Fruit fly (Drosophila melanogaster) whole organism, embryonic: Measurements from ENCODE around the gene Doc2.
A peak's percentile ranks its signal among the peaks of the same experiment; 100 is the strongest.

Experiments
- Atf6 ChIP-seq: fragments of 200-800 bp; sonication (Bioruptor generic); IDR thresholded peaks from 2 replicates; pipeline ENCODE4 v1.3.6; 2022; ENCODE audit warnings: missing biosample characterization, missing genetic modification characterization
- CG10209 ChIP-seq: fragments of 200-800 bp; sonication (Bioruptor generic); optimal IDR thresholded peaks from 3 replicates; lab custom pipeline; 2017; ENCODE audit warnings: missing biosample characterization, mild to moderate bottlenecking, missing genetic modification characterization, missing genetic modification reagents
- CG10654 ChIP-seq: fragments of 200-800 bp; sonication (Bioruptor generic); optimal IDR thresholded peaks from 2 replicates; lab custom pipeline; 2016; ENCODE audit warnings: missing biosample characterization, missing genetic modification characterization
- CG10979 ChIP-seq: fragments of 200-800 bp; sonication (Bioruptor generic); optimal IDR thresholded peaks from 2 replicates; lab custom pipeline; 2018; ENCODE audit warnings: missing biosample characterization, mild to moderate bottlenecking, missing genetic modification characterization, moderate library complexity
- CG13296 ChIP-seq: fragments of 200-800 bp; sonication (Bioruptor generic); optimal IDR thresholded peaks from 3 replicates; lab custom pipeline; 2018; ENCODE audit warnings: missing biosample characterization, mild to moderate bottlenecking, missing genetic modification characterization
- CG14441 ChIP-seq: fragments of 200-800 bp; sonication (Bioruptor generic); IDR thresholded peaks from 2 replicates; pipeline ENCODE4 v1.3.6; 2022; ENCODE audit warnings: missing biosample characterization, missing genetic modification characterization
- CG15073 ChIP-seq: fragments of 200-800 bp; sonication (Bioruptor generic); optimal IDR thresholded peaks from 2 replicates; lab custom pipeline; 2016; ENCODE audit warnings: missing biosample characterization, missing genetic modification characterization
- CG15514 ChIP-seq: fragments of 200-800 bp; sonication (Bioruptor generic); optimal IDR thresholded peaks from 3 replicates; lab custom pipeline; 2017; ENCODE audit warnings: missing biosample characterization, missing genetic modification characterization, mild to moderate bottlenecking, moderate library complexity, missing genetic modification reagents
- CG1603 ChIP-seq: fragments of 200-800 bp; sonication (Bioruptor generic); optimal IDR thresholded peaks from 2 replicates; lab custom pipeline; 2019; ENCODE audit warnings: missing biosample characterization, mild to moderate bottlenecking, missing genetic modification characterization, moderate library complexity
- CG16813 ChIP-seq: fragments of 200-800 bp; sonication (Bioruptor generic); IDR thresholded peaks from 3 replicates; pipeline ENCODE4 v1.3.6; 2022; ENCODE audit warnings: missing biosample characterization, missing genetic modification characterization; ENCODE audit not compliant: partially characterized antibody
- CG17328 ChIP-seq: fragments of 200-800 bp; sonication (Bioruptor generic); IDR thresholded peaks from 2 replicates; pipeline ENCODE4 v1.3.6; 2022; ENCODE audit warnings: missing biosample characterization, missing genetic modification characterization
- CG18599 ChIP-seq: fragments of 200-800 bp; sonication (Bioruptor generic); optimal IDR thresholded peaks from 3 replicates; lab custom pipeline; 2017; ENCODE audit warnings: missing biosample characterization, missing genetic modification characterization, mild to moderate bottlenecking, moderate library complexity, missing genetic modification reagents
- CG2712 ChIP-seq: fragments of 200-800 bp; optimal IDR thresholded peaks from 3 replicates; lab custom pipeline; 2019; ENCODE audit warnings: missing biosample characterization, mild to moderate bottlenecking, missing genetic modification characterization, moderate library complexity
- CG30020 ChIP-seq: fragments of 200-800 bp; optimal IDR thresholded peaks from 2 replicates; lab custom pipeline; 2019; ENCODE audit warnings: missing biosample characterization, mild to moderate bottlenecking, missing genetic modification characterization, moderate library complexity
- CG3407 ChIP-seq: fragments of 200-800 bp; sonication (Bioruptor generic); optimal IDR thresholded peaks from 2 replicates; lab custom pipeline; 2018; ENCODE audit warnings: missing biosample characterization, mild to moderate bottlenecking, missing genetic modification characterization
- CG43689 ChIP-seq: fragments of 200-800 bp; sonication (Bioruptor generic); IDR thresholded peaks from 2 replicates; pipeline ENCODE4 v1.3.6; 2022; ENCODE audit warnings: missing biosample characterization, missing genetic modification characterization
- CG5245 ChIP-seq: fragments of 200-800 bp; sonication (Bioruptor generic); optimal IDR thresholded peaks from 3 replicates; lab custom pipeline; 2016; ENCODE audit warnings: missing biosample characterization, missing genetic modification characterization
- CG6175 ChIP-seq: fragments of 200-800 bp; sonication (Bioruptor generic); IDR thresholded peaks from 3 replicates; pipeline ENCODE4 v1.3.6; 2022; ENCODE audit warnings: missing biosample characterization, missing genetic modification characterization
- CG6689 ChIP-seq: fragments of 200-800 bp; sonication (Bioruptor generic); IDR thresholded peaks from 2 replicates; pipeline ENCODE4 v1.3.6; 2022; ENCODE audit warnings: missing biosample characterization, missing genetic modification characterization
- CHES-1-like ChIP-seq: fragments of 200-800 bp; sonication (Bioruptor generic); optimal IDR thresholded peaks from 2 replicates; lab custom pipeline; 2016; ENCODE audit warnings: missing biosample characterization, missing genetic modification characterization
- D19A ChIP-seq: fragments of 200-800 bp; optimal IDR thresholded peaks from 3 replicates; lab custom pipeline; 2019; ENCODE audit warnings: missing biosample characterization, mild to moderate bottlenecking, missing genetic modification characterization, moderate library complexity
- Dbx ChIP-seq: fragments of 200-800 bp; sonication (Bioruptor generic); IDR thresholded peaks from 3 replicates; pipeline ENCODE4 v1.3.6; 2022; ENCODE audit warnings: missing biosample characterization, missing genetic modification characterization
- Doc2 ChIP-seq: fragments of 200-800 bp; sonication (Bioruptor generic); IDR thresholded peaks from 2 replicates; pipeline ENCODE4 v1.3.6; 2022; ENCODE audit warnings: missing biosample characterization, missing genetic modification characterization
- E2f1 ChIP-seq: fragments of 200-800 bp; sonication (Bioruptor generic); IDR thresholded peaks from 2 replicates; pipeline ENCODE4 v1.3.6; 2022; ENCODE audit warnings: missing biosample characterization, missing genetic modification characterization
- Ets65A ChIP-seq: fragments of 200-800 bp; sonication (Bioruptor generic); peaks from one replicate; lab custom pipeline; 2016; ENCODE audit warnings: missing biosample characterization, missing genetic modification characterization
- Ets97D ChIP-seq: fragments of 200-800 bp; sonication (Bioruptor generic); optimal IDR thresholded peaks from 3 replicates; lab custom pipeline; 2016; ENCODE audit warnings: missing biosample characterization, missing genetic modification characterization
- Hr51 ChIP-seq, 2 experiments: fragments of 200-800 bp; sonication (Bioruptor generic); optimal IDR thresholded peaks; 2 replicates in 1 of 2; 3 replicates in 1 of 2; lab custom pipeline; 2016 to 2018; ENCODE audit warnings: missing biosample characterization in 2 of 2, missing genetic modification characterization in 2 of 2, mild to moderate bottlenecking in 1 of 2, moderate library complexity in 1 of 2
- Usf ChIP-seq: fragments of 200-800 bp; sonication (Bioruptor generic); optimal IDR thresholded peaks from 2 replicates; lab custom pipeline; 2017; ENCODE audit warnings: missing genotype, missing biosample characterization, missing genetic modification characterization
- Xrp1 ChIP-seq: fragments of 200-800 bp; sonication (Bioruptor generic); IDR thresholded peaks from 2 replicates; pipeline ENCODE4 v1.3.6; 2022; ENCODE audit warnings: missing biosample characterization, missing genetic modification characterization
- ap ChIP-seq: fragments of 200-800 bp; sonication (Bioruptor generic); IDR thresholded peaks from 2 replicates; pipeline ENCODE4 v1.3.6; 2022; ENCODE audit warnings: missing biosample characterization, missing genetic modification characterization
- bab2 ChIP-seq: fragments of 200-800 bp; sonication (Bioruptor generic); optimal IDR thresholded peaks from 2 replicates; lab custom pipeline; 2016; ENCODE audit warnings: missing biosample characterization, missing genetic modification characterization
- bcd ChIP-seq: fragments of 200-800 bp; sonication (Bioruptor generic); optimal IDR thresholded peaks from 2 replicates; lab custom pipeline; 2017; ENCODE audit warnings: missing biosample characterization, mild to moderate bottlenecking, missing genetic modification characterization
- chif ChIP-seq, 2 experiments: fragments of 200-800 bp; sonication (Bioruptor generic); optimal IDR thresholded peaks; 3 replicates each; lab custom pipeline; 2016; ENCODE audit warnings: missing biosample characterization in 2 of 2, missing genetic modification characterization in 2 of 2
- da ChIP-seq: fragments of 200-800 bp; sonication (Bioruptor generic); optimal IDR thresholded peaks from 2 replicates; lab custom pipeline; 2016; ENCODE audit warnings: missing biosample characterization, missing genetic modification characterization
- en ChIP-seq: fragments of 200-800 bp; sonication (Bioruptor generic); optimal IDR thresholded peaks from 2 replicates; lab custom pipeline; 2016; ENCODE audit warnings: missing biosample characterization, missing genetic modification characterization
- ewg ChIP-seq: fragments of 200-800 bp; sonication (Bioruptor generic); optimal IDR thresholded peaks from 3 replicates; lab custom pipeline; 2017; ENCODE audit warnings: mild to moderate bottlenecking, missing biosample characterization, missing genetic modification reagents, missing genetic modification characterization
- fd64A ChIP-seq: fragments of 200-800 bp; sonication (Bioruptor generic); optimal IDR thresholded peaks from 3 replicates; lab custom pipeline; 2018; ENCODE audit warnings: missing biosample characterization, mild to moderate bottlenecking, missing genetic modification characterization
- h ChIP-seq: fragments of >200 bp; optimal IDR thresholded peaks from 2 replicates; lab custom pipeline; 2017
- kay ChIP-seq: fragments of 200-800 bp; sonication (Bioruptor generic); optimal IDR thresholded peaks from 2 replicates; lab custom pipeline; 2016; ENCODE audit warnings: missing biosample characterization, missing genetic modification characterization
- ken ChIP-seq: fragments of 200-800 bp; sonication (Bioruptor generic); IDR thresholded peaks from 3 replicates; pipeline ENCODE4 v1.3.6; 2022; ENCODE audit warnings: missing biosample characterization, missing genetic modification characterization
- nerfin-1 ChIP-seq: fragments of 200-800 bp; sonication (Bioruptor generic); optimal IDR thresholded peaks from 3 replicates; lab custom pipeline; 2019; ENCODE audit warnings: missing biosample characterization, mild to moderate bottlenecking, missing genetic modification characterization, moderate library complexity
- org-1 ChIP-seq: fragments of 200-800 bp; sonication (Bioruptor generic); optimal IDR thresholded peaks from 2 replicates; lab custom pipeline; 2017; ENCODE audit warnings: missing biosample characterization, missing genetic modification characterization
- pb ChIP-seq: fragments of 200-800 bp; sonication (Bioruptor generic); optimal IDR thresholded peaks from 3 replicates; lab custom pipeline; 2016; ENCODE audit warnings: missing biosample characterization, missing genetic modification characterization
- pum ChIP-seq: fragments of 200-800 bp; sonication (Bioruptor generic); optimal IDR thresholded peaks from 2 replicates; lab custom pipeline; 2016; ENCODE audit warnings: missing biosample characterization, missing genetic modification characterization
- sd ChIP-seq: fragments of 200-800 bp; sonication (Bioruptor generic); optimal IDR thresholded peaks from 3 replicates; lab custom pipeline; 2018; ENCODE audit warnings: missing biosample characterization, mild to moderate bottlenecking, missing genetic modification characterization, moderate library complexity
- sens-2 ChIP-seq: fragments of 200-800 bp; sonication (Bioruptor generic); IDR thresholded peaks from 2 replicates; pipeline ENCODE4 v1.3.6; 2022; ENCODE audit warnings: missing biosample characterization, missing genetic modification characterization
- seq ChIP-seq: fragments of 200-800 bp; sonication (Bioruptor generic); IDR thresholded peaks from 2 replicates; pipeline ENCODE4 v1.3.6; 2022; ENCODE audit warnings: missing biosample characterization, missing genetic modification characterization
- sisA ChIP-seq: fragments of 200-800 bp; sonication (Bioruptor generic); IDR thresholded peaks from 2 replicates; pipeline ENCODE4 v1.3.6; 2022; ENCODE audit warnings: missing biosample characterization, missing genetic modification characterization
- tin ChIP-seq: fragments of 200-800 bp; sonication (Bioruptor generic); optimal IDR thresholded peaks from 3 replicates; lab custom pipeline; 2016; ENCODE audit warnings: missing biosample characterization, missing genetic modification characterization
- trh ChIP-seq: fragments of 200-800 bp; sonication (Bioruptor generic); optimal IDR thresholded peaks from 2 replicates; lab custom pipeline; 2016; ENCODE audit warnings: missing biosample characterization, missing genetic modification characterization
- usp ChIP-seq: fragments of >200 bp; optimal IDR thresholded peaks from 2 replicates; lab custom pipeline; 2017; ENCODE audit warnings: missing biosample characterization, missing genetic modification characterization

Doc2 gene

DNA sequence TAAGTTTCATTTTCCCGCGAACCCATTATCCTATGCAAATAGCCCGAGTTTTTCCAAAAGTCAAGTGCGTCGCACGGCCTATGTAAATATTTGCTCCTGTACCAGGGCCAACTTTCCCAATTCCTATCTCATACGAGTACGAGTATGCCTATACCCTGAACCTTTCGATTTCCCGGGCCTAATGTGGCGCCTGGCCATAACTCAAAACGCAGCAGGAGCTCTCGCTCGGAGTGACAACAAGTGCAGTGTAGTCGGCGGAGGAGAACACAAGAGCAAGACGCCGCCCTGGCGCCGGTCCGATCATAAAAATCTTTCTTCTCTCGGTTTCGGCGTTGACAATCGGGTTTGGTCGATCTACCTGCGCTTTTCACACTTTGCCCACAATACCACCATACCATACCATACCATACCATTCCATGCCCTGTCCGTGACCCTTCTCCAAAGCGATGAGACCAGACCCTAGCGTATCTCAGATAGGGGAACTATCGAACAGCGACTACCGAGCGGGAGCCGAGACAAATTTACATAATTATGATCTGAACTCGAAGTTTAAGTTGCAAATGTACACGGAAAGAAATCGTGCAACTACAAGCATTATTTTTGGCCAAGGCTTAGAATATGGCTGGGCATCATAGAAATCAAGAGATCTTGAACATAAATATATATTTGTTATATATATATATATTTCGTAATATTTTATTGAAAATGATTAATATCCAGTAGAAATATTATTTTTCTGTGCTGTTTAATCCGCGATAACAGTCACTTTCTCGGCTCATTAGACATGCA is 23.3 kb upstream of the Doc2 start (continued):
- TF ChIP-seq CG6689 (GFP tag; lab: Robert Waterston, UW) (peak; percentile 60), bcd (GFP tag; lab: Kevin White, UChicago) (peak; percentile 40), Usf (GFP tag; lab: Kevin White, UChicago) (no peak), CG5245 (no peak), sens-2 (GFP tag; lab: Robert Waterston, UW) (no peak), kay (no peak), Doc2 (no peak), ap (no peak), CG15514 (GFP tag; lab: Kevin White, UChicago) (no peak), da (GFP tag; lab: Kevin White, UChicago) (no peak), CG2712 (tag; lab: Kevin White, UChicago) (peak; percentile 82), CG14441 (GFP tag; lab: Robert Waterston, UW) (no peak), CG10979 (peak; percentile 77), nerfin-1 (tag; lab: Kevin White, UChicago) (peak; percentile 32), sisA (GFP tag; lab: Robert Waterston, UW) (peak; percentile 34; the same call in 1 of the 2 replicates), CG13296 (GFP tag; lab: Kevin White, UChicago) (no peak), Hr51 (GFP tag; optimal IDR thresholded peaks at IDR 0.05; lab: Kevin White, UChicago) (no peak), pum (no peak), CG1603 (tag; lab: Kevin White, UChicago) (no peak), CG17328 (GFP tag; lab: Robert Waterston, UW) (peak; percentile 28; the same call in 1 of the 2 replicates), org-1 (GFP tag; lab: Kevin White, UChicago) (no peak), Xrp1 (peak; percentile 81; the same call in 1 of the 2 replicates), chif (GFP tag; optimal IDR thresholded peaks at IDR 0.05; lab: Kevin White, UChicago) (no peak), fd64A (GFP tag; lab: Kevin White, UChicago) (peak; percentile 25), CG10654 (GFP tag; lab: Kevin White, UChicago) (no peak), CG10209 (peak; percentile 31), D19A (tag; lab: Kevin White, UChicago) (peak; percentile 53), Ets97D (GFP tag; lab: Kevin White, UChicago) (no peak), E2f1 (GFP tag; lab: Robert Waterston, UW) (no peak), tin (GFP tag; lab: Kevin White, UChicago) (no peak), CG15073 (GFP tag; lab: Kevin White, UChicago) (no peak), Dbx (GFP tag; lab: Robert Waterston, UW) (no peak), CG18599 (GFP tag; lab: Kevin White, UChicago) (no peak), CHES-1-like (GFP tag; lab: Kevin White, UChicago) (no peak), ken (GFP tag; lab: Robert Waterston, UW) (0 out of 3 replicates have a peak, but pooled peaks have one; percentile 38), usp (GFP tag; lab: Kevin White, UChicago) (no peak), sd (tag; lab: Kevin White, UChicago) (no peak), seq (GFP tag; lab: Robert Waterston, UW) (no peak), en (GFP tag; lab: Kevin White, UChicago) (no peak), Ets65A (GFP tag; lab: Kevin White, UChicago) (no peak), CG43689 (GFP tag; lab: Robert Waterston, UW) (no peak), Atf6 (GFP tag; lab: Robert Waterston, UW) (no peak), ewg (GFP tag; lab: Kevin White, UChicago) (peak; percentile 5), h (lab: Kevin White, UChicago) (no peak), bab2 (no peak), CG30020 (tag; lab: Kevin White, UChicago) (no peak), CG16813 (no peak), pb (GFP tag; lab: Kevin White, UChicago) (no peak), CG6175 (GFP tag; lab: Robert Waterston, UW) (no peak), CG3407 (GFP tag; lab: Kevin White, UChicago) (peak; percentile 1), trh (GFP tag; lab: Kevin White, UChicago) (no peak)
